Worm (Caenorhabditis elegans) whole organism, L1 larva: Measurements from ENCODE around the gene F40C5.1.

Source experiments
- alr-1 ChIP-seq: fragments of 200-800 bp; sonication (Bioruptor generic); optimal IDR thresholded peaks from 2 replicates; lab custom pipeline; 2018; ENCODE audit warnings: borderline replicate concordance, mild to moderate bottlenecking, missing genetic modification characterization, missing compliant biosample characterization
- fkh-10 ChIP-seq: sonication (generic microtip); optimal IDR thresholded peaks from 2 replicates; lab custom pipeline; 2017; ENCODE audit warnings: missing biosample characterization, missing genetic modification reagents, missing genetic modification characterization
- mep-1 ChIP-seq: fragments of 150-350 bp; optimal IDR thresholded peaks from 2 replicates; lab custom pipeline; 2014; ENCODE audit warnings: missing biosample characterization, missing genetic modification characterization
- nhr-237 ChIP-seq: fragments of 150-350 bp; optimal IDR thresholded peaks from 2 replicates; lab custom pipeline; 2014; ENCODE audit warnings: missing biosample characterization, missing genetic modification characterization
- nhr-76 ChIP-seq: sonication (generic microtip); optimal IDR thresholded peaks from 2 replicates; lab custom pipeline; 2017; ENCODE audit warnings: missing biosample characterization, missing genetic modification characterization
- snpc-4 ChIP-seq: fragments of 150-350 bp; optimal IDR thresholded peaks from 2 replicates; lab custom pipeline; 2014; ENCODE audit warnings: missing biosample characterization, missing genetic modification characterization
- unc-62 ChIP-seq: fragments of 150-350 bp; optimal IDR thresholded peaks from 2 replicates; lab custom pipeline; 2014; ENCODE audit warnings: missing biosample characterization, missing genetic modification reagents, missing genetic modification characterization

ce11 chrV:3523262-3523661 is 49.2 kb upstream of the F40C5.1 start, which contains the start of gene irg-1:
- TF ChIP-seq snpc-4, result no peak
- TF ChIP-seq fkh-10 (GFP tag; lab: Kevin White, UChicago), result no peak
- TF ChIP-seq unc-62 (GFP tag; lab: Kevin White, UChicago), result no peak
- no peak for TF ChIP-seq mep-1 (tag; lab: Kevin White, UChicago)
- no peak for TF ChIP-seq nhr-76 (tag; lab: Kevin White, UChicago)
- no peak for TF ChIP-seq nhr-237 (tag; lab: Kevin White, UChicago)
- no peak for TF ChIP-seq alr-1 (tag; lab: Kevin White, UChicago)
